Worm (Caenorhabditis elegans): Measurements from ENCODE around the gene T03G11.10.

The T03G11.10 gene

DNA sequence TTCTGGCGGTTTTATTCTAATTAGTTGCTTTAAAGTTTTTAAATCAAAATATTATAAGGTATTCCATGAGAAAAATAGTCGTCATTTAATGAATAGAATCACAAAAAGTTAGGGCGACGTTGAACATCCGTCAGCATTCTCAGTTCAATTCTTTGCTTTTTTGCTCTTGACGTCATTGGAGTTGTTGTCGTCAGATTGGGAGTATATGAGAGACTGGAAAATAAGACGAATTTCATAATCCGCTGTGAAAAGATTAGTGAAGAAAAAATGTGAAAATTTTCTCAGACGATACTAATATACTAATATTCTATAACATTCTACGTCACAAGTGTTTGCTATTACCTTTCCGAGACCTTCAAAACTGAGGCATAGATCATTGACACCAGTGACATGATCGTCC, 19.6 kb downstream of the T03G11.10 start:
- peak; percentile 42 for TF ChIP-seq unc-55 (GFP tag; optimal IDR thresholded peaks at IDR 0.05)
- TF ChIP-seq nhr-21 (tag; optimal IDR thresholded peaks at IDR 0.05), result peak; percentile 5
- peak in 1 of 2 experiments; percentile 19 for TF ChIP-seq lsy-2 (tag; optimal IDR thresholded peaks at IDR 0.05)
- no peak for TF ChIP-seq R02D3.7 (tag; optimal IDR thresholded peaks at IDR 0.05)

DNA sequence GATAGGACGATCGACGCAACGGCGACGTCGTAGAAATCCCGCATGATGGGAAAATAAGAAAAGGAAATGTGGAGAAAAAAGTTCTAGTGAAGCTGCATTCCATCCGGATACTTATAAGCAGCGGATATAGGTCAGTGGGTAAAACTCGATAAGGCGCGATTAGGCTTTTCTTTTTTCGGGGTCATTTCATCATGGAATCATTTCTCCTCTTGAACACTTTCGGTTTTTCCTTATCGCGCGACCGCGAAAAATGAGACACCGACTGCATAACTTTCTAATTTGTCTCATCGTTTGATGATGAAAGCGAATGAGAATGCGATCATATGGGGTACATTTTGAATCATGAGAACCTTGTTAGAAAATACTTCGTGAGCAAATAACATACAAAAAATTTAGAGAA, 20.6 kb downstream of the T03G11.10 start, which contains the start of gene dpy-8:
TSS of gene dpy-8 (minus strand) at position 88 of the 400 bp plus-strand sequence.
- TF ChIP-seq R02D3.7 (tag; optimal IDR thresholded peaks at IDR 0.05) (no peak), blmp-1 (tag; optimal IDR thresholded peaks at IDR 0.05; ENCODE audit: insufficient read depth) (peak; percentile 73), nhr-237 (tag; optimal IDR thresholded peaks at IDR 0.05) (no peak), nhr-21 (tag; optimal IDR thresholded peaks at IDR 0.05) (peak; percentile 27), alr-1 (tag; optimal IDR thresholded peaks at IDR 0.05) (no peak), ceh-82 (tag; optimal IDR thresholded peaks at IDR 0.05) (no peak)

DNA sequence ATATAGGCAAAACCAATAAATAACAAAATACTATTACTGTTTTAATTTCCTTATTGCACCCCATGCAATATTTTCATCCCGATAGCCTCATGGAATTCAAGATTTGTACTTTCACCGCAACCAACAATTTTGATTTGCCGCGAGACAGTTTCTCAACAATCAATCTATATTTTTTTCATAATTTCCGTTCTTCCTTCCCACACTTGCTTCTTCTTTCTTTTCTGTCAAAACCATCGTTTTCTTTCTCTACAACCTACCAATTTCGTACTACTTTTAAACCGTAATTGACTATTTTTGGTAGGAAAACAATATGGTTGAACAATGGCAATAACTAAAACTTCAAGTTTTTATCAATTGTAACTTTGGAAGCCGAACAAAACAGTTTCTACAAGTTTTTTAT, 23.1 kb downstream of the T03G11.10 start, which contains the start of gene C31H2.14:
TSS of gene C31H2.14 (plus strand) at position 301 of the 400 bp plus-strand sequence.
- TF ChIP-seq alr-1 (tag; optimal IDR thresholded peaks at IDR 0.05) (no peak), unc-62 (GFP tag; optimal IDR thresholded peaks at IDR 0.05) (no peak)

DNA sequence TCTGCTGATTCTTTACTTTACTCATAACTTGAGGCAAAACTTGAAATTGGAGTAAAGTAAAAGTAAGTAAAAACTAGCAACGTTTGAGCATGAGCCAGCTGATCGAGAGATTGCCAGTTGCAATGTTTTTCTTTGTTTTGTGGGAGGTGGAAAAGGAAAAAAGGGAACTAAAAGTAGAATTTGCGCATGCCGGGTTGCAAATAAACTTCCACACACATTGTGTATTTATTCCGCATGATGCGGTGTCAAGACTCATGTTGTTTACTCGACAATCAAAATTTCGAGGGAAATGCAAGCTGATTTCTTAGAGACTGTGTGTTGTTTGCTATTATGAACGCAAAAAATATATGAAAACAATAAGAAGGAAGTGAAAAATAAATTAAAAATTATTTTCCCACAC, 28.6 kb downstream of the T03G11.10 start:
- TF ChIP-seq lin-13 (GFP tag; optimal IDR thresholded peaks at IDR 0.05) (no peak), mdl-1 (tag; optimal IDR thresholded peaks at IDR 0.05) (no peak), nhr-129 (tag; optimal IDR thresholded peaks at IDR 0.05) (no peak), ztf-4 (tag; optimal IDR thresholded peaks at IDR 0.05) (no peak), unc-55 (GFP tag; optimal IDR thresholded peaks at IDR 0.05) (no peak), F13H6.1 (tag; optimal IDR thresholded peaks at IDR 0.05) (peak; percentile 69)

DNA sequence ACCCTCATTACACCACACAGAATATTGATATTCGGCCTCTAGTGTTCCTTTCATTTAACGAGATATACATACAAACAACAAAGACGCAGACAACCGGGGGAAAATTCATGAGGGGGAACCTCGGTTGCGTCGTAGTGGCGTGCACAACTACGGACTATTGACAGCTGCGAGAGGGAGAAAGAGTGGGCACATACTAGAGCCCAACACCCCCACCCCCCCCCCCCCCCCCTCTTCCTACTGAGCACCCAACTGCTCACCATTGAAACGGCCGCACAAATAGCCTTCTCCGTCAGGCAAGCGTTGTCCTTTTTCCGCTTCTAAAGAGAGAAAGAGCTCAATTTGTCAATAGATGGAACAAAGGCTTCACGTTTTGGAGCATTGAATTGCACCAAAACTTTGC, 30.8 kb downstream of the T03G11.10 start:
- TF ChIP-seq dmd-4 (tag; optimal IDR thresholded peaks at IDR 0.05) (no peak), C34F6.9 (tag; optimal IDR thresholded peaks at IDR 0.05) (peak; percentile 31), unc-55 (GFP tag; optimal IDR thresholded peaks at IDR 0.05) (peak; percentile 21), blmp-1 (tag; optimal IDR thresholded peaks at IDR 0.05; ENCODE audit: insufficient read depth) (no peak), sma-9 (GFP tag; optimal IDR thresholded peaks at IDR 0.05) (peak; percentile 41), sma-9 (tag; optimal IDR thresholded peaks at IDR 0.05) (no peak), Y55F3AM.14 (GFP tag; optimal IDR thresholded peaks at IDR 0.05) (peak; percentile 19), ceh-16 (tag; optimal IDR thresholded peaks at IDR 0.05) (no peak)

DNA sequence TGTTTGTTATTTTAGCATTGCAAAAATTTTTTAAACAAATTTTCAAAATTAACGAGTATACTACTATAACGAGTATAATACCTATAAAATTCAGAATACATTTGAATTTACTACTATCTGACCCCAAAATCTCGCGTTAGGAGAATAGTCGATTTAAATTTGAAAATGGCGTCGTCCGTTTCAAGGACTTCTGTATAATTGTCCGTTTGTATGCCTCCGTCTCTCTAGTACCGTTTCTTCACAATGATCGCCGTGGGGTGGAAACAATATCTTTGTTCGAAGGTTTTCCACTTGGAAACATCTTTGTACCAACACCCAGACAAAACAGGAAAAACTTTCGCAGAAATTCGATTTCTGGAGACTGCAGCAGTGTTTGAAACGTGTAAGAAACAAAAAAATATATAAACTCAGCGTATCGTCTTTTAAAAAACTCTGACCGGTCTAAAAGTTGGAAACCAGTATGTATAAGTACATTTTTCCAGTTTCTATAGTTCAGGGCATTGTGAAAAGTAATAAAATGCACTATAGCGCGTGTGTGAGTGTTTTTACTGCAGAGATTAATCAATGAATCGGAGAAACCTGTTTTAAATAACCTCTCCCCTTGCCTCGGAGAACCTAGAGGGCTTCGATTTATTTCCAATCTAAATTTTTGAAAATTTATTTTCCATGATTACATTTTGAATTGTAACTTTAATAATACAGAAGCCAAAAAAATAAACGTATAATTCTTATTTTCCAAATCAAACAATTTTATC, 33.1 kb downstream of the T03G11.10 start:
- TF ChIP-seq mdl-1 (tag; optimal IDR thresholded peaks at IDR 0.05) (no peak), alr-1 (tag; optimal IDR thresholded peaks at IDR 0.05) (no peak), sma-9 (GFP tag; optimal IDR thresholded peaks at IDR 0.05) (peak; percentile 42), sma-9 (tag; optimal IDR thresholded peaks at IDR 0.05) (no peak), ceh-16 (tag; optimal IDR thresholded peaks at IDR 0.05) (peak; percentile 49), gmeb-1 (tag; optimal IDR thresholded peaks at IDR 0.05) (no peak), Y55F3AM.14 (GFP tag; optimal IDR thresholded peaks at IDR 0.05) (no peak), ztf-1 (GFP tag; conservative IDR thresholded peaks at IDR 0.05) (no peak), zag-1 (tag; optimal IDR thresholded peaks at IDR 0.05) (no peak), nhr-25 (tag; optimal IDR thresholded peaks at IDR 0.05) (peak; percentile 27), nhr-237 (tag; optimal IDR thresholded peaks at IDR 0.05) (no peak), nhr-12 (tag; optimal IDR thresholded peaks at IDR 0.05) (no peak), crh-2 (tag; optimal IDR thresholded peaks at IDR 0.05) (no peak), nhr-129 (tag; optimal IDR thresholded peaks at IDR 0.05) (peak; percentile 5)

DNA sequence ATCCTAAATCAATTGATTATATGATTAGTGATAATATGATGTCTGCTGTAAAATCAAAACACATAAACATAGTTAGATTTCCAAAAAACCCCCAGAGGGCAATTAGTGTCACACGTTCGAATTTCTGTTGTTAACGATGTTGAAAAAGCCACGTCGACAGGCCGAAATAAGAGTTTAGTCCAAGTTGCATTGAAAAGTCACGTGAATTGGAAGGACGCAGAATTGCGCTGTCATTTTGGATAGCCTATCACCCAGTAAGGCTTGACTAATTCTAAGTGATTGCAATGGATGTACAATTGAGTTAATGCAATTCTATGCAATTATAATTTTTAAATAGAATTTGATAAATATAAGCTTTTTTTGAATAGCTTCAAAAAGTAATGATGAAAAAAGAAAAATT, 35.4 kb downstream of the T03G11.10 start:
- TF ChIP-seq fos-1 (tag; optimal IDR thresholded peaks at IDR 0.05) (no peak), sma-9 (GFP tag; optimal IDR thresholded peaks at IDR 0.05) (no peak), sma-9 (tag; optimal IDR thresholded peaks at IDR 0.05) (no peak), skn-1 (tag; optimal IDR thresholded peaks at IDR 0.05) (no peak), ztf-1 (GFP tag; conservative IDR thresholded peaks at IDR 0.05) (no peak), nhr-10 (tag; optimal IDR thresholded peaks at IDR 0.05) (no peak), nhr-129 (tag; optimal IDR thresholded peaks at IDR 0.05) (peak; percentile 24), ztf-4 (tag; optimal IDR thresholded peaks at IDR 0.05) (no peak), crh-2 (tag; optimal IDR thresholded peaks at IDR 0.05) (peak; percentile 76), R02D3.7 (tag; optimal IDR thresholded peaks at IDR 0.05) (no peak), nhr-25 (tag; optimal IDR thresholded peaks at IDR 0.05) (peak; percentile 8), ama-1 (optimal IDR thresholded peaks at IDR 0.05) (no peak), sma-3 (GFP tag; optimal IDR thresholded peaks at IDR 0.05) (peak; percentile 0), Y55F3AM.14 (GFP tag; optimal IDR thresholded peaks at IDR 0.05) (no peak), lin-39 (tag; optimal IDR thresholded peaks at IDR 0.05) (no peak), nhr-12 (tag; optimal IDR thresholded peaks at IDR 0.05) (no peak), ceh-82 (tag; optimal IDR thresholded peaks at IDR 0.05) (no peak), unc-39 (tag; optimal IDR thresholded peaks at IDR 0.05) (no peak), mbf-1 (tag; optimal IDR thresholded peaks at IDR 0.05) (no peak), nhr-11 (tag; optimal IDR thresholded peaks at IDR 0.05) (no peak)

Measured in whole organism, L2 larva.